Fruit fly (Drosophila melanogaster): Measurements from ENCODE around the gene Ogg1.

The Ogg1 gene

DNA sequence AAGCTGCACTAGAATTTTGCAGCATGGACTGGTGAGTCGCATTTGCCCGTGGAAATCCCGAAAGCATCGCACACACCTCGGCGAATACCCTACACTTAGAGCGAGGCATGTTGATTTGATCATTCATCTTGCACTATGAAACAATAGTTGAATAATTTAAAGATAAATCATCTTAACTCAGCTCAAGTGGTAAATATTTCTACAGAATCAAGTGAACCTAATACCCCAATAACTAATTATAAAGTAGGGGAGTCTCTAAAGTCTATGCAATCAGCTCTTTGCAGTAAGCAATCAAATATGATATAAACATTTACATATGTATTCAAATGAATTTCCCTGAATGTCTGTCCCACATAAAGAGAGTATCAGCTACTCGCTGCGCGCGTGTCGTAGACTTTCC lies 12.7 kb upstream of the Ogg1 start (continued):
- TF ChIP-seq sqz (GFP tag; optimal IDR thresholded peaks at IDR 0.05): no peak
- TF ChIP-seq sr (GFP tag; IDR thresholded peaks at IDR 0.05): no peak
- TF ChIP-seq Sox100B (GFP tag; optimal IDR thresholded peaks at IDR 0.05): peak; percentile 17
- no peak for TF ChIP-seq CG31441 (GFP tag; IDR thresholded peaks at IDR 0.05)
- TF ChIP-seq kni (GFP tag; optimal IDR thresholded peaks at IDR 0.05): no peak
- no peak for TF ChIP-seq Opbp (GFP tag; IDR thresholded peaks at IDR 0.05; ENCODE audit: partially characterized antibody)
- no peak for TF ChIP-seq tin (GFP tag; optimal IDR thresholded peaks at IDR 0.05)
- TF ChIP-seq CG2199 (GFP tag; IDR thresholded peaks at IDR 0.05): no peak
- TF ChIP-seq Six4 (GFP tag; optimal IDR thresholded peaks at IDR 0.05): no peak
- peak; percentile 50 for TF ChIP-seq Ets97D (GFP tag; optimal IDR thresholded peaks at IDR 0.05)
- no peak for TF ChIP-seq Mes4 (GFP tag; optimal IDR thresholded peaks at IDR 0.05)
- no peak for TF ChIP-seq CG6272 (GFP tag; IDR thresholded peaks at IDR 0.05)
- TF ChIP-seq bigmax (GFP tag; optimal IDR thresholded peaks at IDR 0.05): no peak
- no peak for TF ChIP-seq CG14014 (GFP tag; IDR thresholded peaks at IDR 0.05)
- no peak for TF ChIP-seq Dek (tag; optimal IDR thresholded peaks at IDR 0.05)
- TF ChIP-seq CG9876 (GFP tag; optimal IDR thresholded peaks at IDR 0.05): no peak
- peak; percentile 61 for TF ChIP-seq trh (GFP tag; optimal IDR thresholded peaks at IDR 0.05)
- TF ChIP-seq tio (GFP tag; optimal IDR thresholded peaks at IDR 0.05): no peak
- TF ChIP-seq esg (GFP tag; conservative IDR thresholded peaks at IDR 0.05): no peak; the same call in 1 of the 2 replicates
- TF ChIP-seq vvl (GFP tag; IDR thresholded peaks at IDR 0.05): no peak
- TF ChIP-seq H2.0 (GFP tag; IDR thresholded peaks at IDR 0.05): no peak
- TF ChIP-seq Usf (GFP tag; optimal IDR thresholded peaks at IDR 0.05): no peak
- TF ChIP-seq CG7987 (GFP tag; optimal IDR thresholded peaks at IDR 0.05): no peak
- no peak for TF ChIP-seq eyg (GFP tag; optimal IDR thresholded peaks at IDR 0.05)
- TF ChIP-seq Lim3 (GFP tag; IDR thresholded peaks at IDR 0.05): no peak
- no peak for TF ChIP-seq fru (optimal IDR thresholded peaks at IDR 0.05)
- TF ChIP-seq Sry-δ (GFP tag; optimal IDR thresholded peaks at IDR 0.05): no peak
- no peak for TF ChIP-seq CG2889 (GFP tag; IDR thresholded peaks at IDR 0.05)
- no peak for TF ChIP-seq CG12942 (GFP tag; optimal IDR thresholded peaks at IDR 0.05)
- TF ChIP-seq D (optimal IDR thresholded peaks at IDR 0.05): no peak
- no peak for TF ChIP-seq D (GFP tag; optimal IDR thresholded peaks at IDR 0.05)
- TF ChIP-seq E2f2 (GFP tag; IDR thresholded peaks at IDR 0.05): no peak
- TF ChIP-seq CG31224 (GFP tag; IDR thresholded peaks at IDR 0.05): no peak
- TF ChIP-seq CG16815 (GFP tag; optimal IDR thresholded peaks at IDR 0.05): no peak
- no peak for TF ChIP-seq HmgZ (tag; optimal IDR thresholded peaks at IDR 0.05)
- TF ChIP-seq CG4404 (GFP tag; IDR thresholded peaks at IDR 0.05): no peak
- TF ChIP-seq CG7372 (GFP tag; IDR thresholded peaks at IDR 0.05): no peak
- TF ChIP-seq lov (optimal IDR thresholded peaks at IDR 0.05): no peak
- TF ChIP-seq lov (GFP tag; IDR thresholded peaks at IDR 0.05): no peak
- no peak for TF ChIP-seq CG7786 (GFP tag; optimal IDR thresholded peaks at IDR 0.05)
- peak; percentile 73 for TF ChIP-seq corto (GFP tag; optimal IDR thresholded peaks at IDR 0.05)
- peak; percentile 84 for TF ChIP-seq lmd (GFP tag; IDR thresholded peaks at IDR 0.05)
- TF ChIP-seq CG15073 (GFP tag; optimal IDR thresholded peaks at IDR 0.05): no peak
- no peak for TF ChIP-seq CG16863 (GFP tag; optimal IDR thresholded peaks at IDR 0.05)
- no peak for TF ChIP-seq CG12659 (GFP tag; optimal IDR thresholded peaks at IDR 0.05)
- TF ChIP-seq CG12155 (GFP tag; optimal IDR thresholded peaks at IDR 0.05): no peak
- no peak for TF ChIP-seq Trl (optimal IDR thresholded peaks at IDR 0.05)
- peak; percentile 81 for TF ChIP-seq Trl (GFP tag; optimal IDR thresholded peaks at IDR 0.05)
- TF ChIP-seq CG11560 (tag; IDR thresholded peaks at IDR 0.05): no peak
- TF ChIP-seq ase (GFP tag; IDR thresholded peaks at IDR 0.05): peak; percentile 85
- TF ChIP-seq C15 (GFP tag; IDR thresholded peaks at IDR 0.05): no peak
- no peak for TF ChIP-seq CG6791 (GFP tag; IDR thresholded peaks at IDR 0.05; ENCODE audit: partially characterized antibody)
- no peak for TF ChIP-seq fd102C (GFP tag; optimal IDR thresholded peaks at IDR 0.05)
- TF ChIP-seq GATAe (GFP tag; conservative IDR thresholded peaks at IDR 0.05): no peak
- peak; percentile 85 for TF ChIP-seq CG2678 (tag; optimal IDR thresholded peaks at IDR 0.05)
